Worm (Caenorhabditis elegans): ENCODE results near the gene apc-2.

- no peak for TF ChIP-seq F13H6.1 (tag; optimal IDR thresholded peaks at IDR 0.05)
- no peak for TF ChIP-seq dmd-4 (tag; optimal IDR thresholded peaks at IDR 0.05)
- no peak for TF ChIP-seq nhr-237 (tag; optimal IDR thresholded peaks at IDR 0.05)
- TF ChIP-seq elt-3 (tag; optimal IDR thresholded peaks at IDR 0.05): no peak
Measured at ce11 chrIII:8036497-8036896, 43.9 kb upstream of the apc-2 start.

Measured in whole organism, L2 larva.